Worm (Caenorhabditis elegans): ENCODE data around the gene Y94H6A.5.
A peak's percentile ranks its signal among the peaks of the same experiment; 100 is the strongest.
"Not testable (repeated sequence)": the region's sequence is repeated elsewhere in the genome, so short reads cannot be mapped to it uniquely, and the experiment has no call there.

Y94H6A.5 gene

DNA sequence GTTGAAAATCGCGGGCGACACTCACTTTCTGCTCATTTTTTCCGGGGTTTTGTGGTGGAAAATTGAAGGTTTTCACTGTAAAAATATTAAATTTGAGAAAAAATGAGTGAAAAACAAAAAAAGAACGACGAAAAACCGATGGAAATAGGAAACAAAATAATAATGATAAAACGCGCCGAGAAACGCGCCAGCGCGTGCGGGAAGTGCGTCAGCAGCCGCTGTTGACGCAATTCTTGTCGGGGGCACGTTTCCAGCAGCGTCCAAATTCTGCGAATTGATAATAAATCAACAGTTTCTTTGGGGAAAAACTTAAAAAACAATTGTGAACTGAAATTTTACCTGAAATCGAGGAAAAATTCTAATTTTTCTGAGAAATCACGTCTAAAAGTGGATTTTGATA, 22.0 kb upstream of the Y94H6A.5 start, which contains the start of gene ubxn-2 (continued):
- TF ChIP-seq K11D2.4 (GFP tag; IDR thresholded peaks at IDR 0.05), result peak; percentile 71
- peak; percentile 79 for TF ChIP-seq lin-54 (GFP tag; optimal IDR thresholded peaks at IDR 0.05)
- TF ChIP-seq attf-5 (GFP tag; optimal IDR thresholded peaks at IDR 0.05), result peak; percentile 64
- TF ChIP-seq C17E4.6 (GFP tag; IDR thresholded peaks at IDR 0.05), result no peak
- TF ChIP-seq egrh-3 (GFP tag; IDR thresholded peaks at IDR 0.05), result no peak
- peak; percentile 48 for TF ChIP-seq dpl-1 (GFP tag; optimal IDR thresholded peaks at IDR 0.05)
- no peak for TF ChIP-seq F55B11.4 (tag; optimal IDR thresholded peaks at IDR 0.05; ENCODE audit: borderline replicate concordance, insufficient read depth)
- TF ChIP-seq F33H1.4 (GFP tag; IDR thresholded peaks at IDR 0.05), result peak; percentile 65
- no peak for TF ChIP-seq sdz-38 (tag; optimal IDR thresholded peaks at IDR 0.05)
- TF ChIP-seq B0261.1 (tag; optimal IDR thresholded peaks at IDR 0.05), result no peak
- TF ChIP-seq nhr-120 (GFP tag; IDR thresholded peaks at IDR 0.05), result no peak
- no peak for TF ChIP-seq T26A5.8 (tag; optimal IDR thresholded peaks at IDR 0.05)
- no peak for TF ChIP-seq ceh-100 (GFP tag; IDR thresholded peaks at IDR 0.05)
- no peak for TF ChIP-seq aptf-2 (GFP tag; conservative IDR thresholded peaks at IDR 0.05)
- no peak for TF ChIP-seq snpc-1.1 (tag; optimal IDR thresholded peaks at IDR 0.05; ENCODE audit: insufficient read depth)
- peak in 1 of 3 experiments; percentile 70 for TF ChIP-seq lin-35 (GFP tag; optimal IDR thresholded peaks at IDR 0.05)
- no peak for TF ChIP-seq F52B5.7 (tag; optimal IDR thresholded peaks at IDR 0.05)
- TF ChIP-seq ztf-6 (GFP tag; IDR thresholded peaks at IDR 0.05), result no peak
- no peak for TF ChIP-seq mes-4 (tag; optimal IDR thresholded peaks at IDR 0.05)
- no peak for TF ChIP-seq B0019.2 (GFP tag; conservative IDR thresholded peaks at IDR 0.05)
- no peak for TF ChIP-seq him-1 (tag; optimal IDR thresholded peaks at IDR 0.05)
- TF ChIP-seq atf-7 (tag; optimal IDR thresholded peaks at IDR 0.05), result peak; percentile 33
- TF ChIP-seq bed-1 (GFP tag; IDR thresholded peaks at IDR 0.05), result no peak
- TF ChIP-seq Y53F4B.3 (GFP tag; IDR thresholded peaks at IDR 0.05), result no peak
- TF ChIP-seq T07F8.4 (tag; optimal IDR thresholded peaks at IDR 0.05), result no peak
- no peak for TF ChIP-seq unc-62 (GFP tag; optimal IDR thresholded peaks at IDR 0.05)
- TF ChIP-seq hlh-26 (GFP tag; conservative IDR thresholded peaks at IDR 0.05), result no peak
- peak; percentile 51 for TF ChIP-seq hmg-1.2 (GFP tag; IDR thresholded peaks at IDR 0.05)
- no peak for TF ChIP-seq ztf-25 (GFP tag; IDR thresholded peaks at IDR 0.05)
- TF ChIP-seq ztf-18 (tag; optimal IDR thresholded peaks at IDR 0.05), result peak; percentile 96
- TF ChIP-seq nfya-2 (GFP tag; IDR thresholded peaks at IDR 0.05), result no peak
- TF ChIP-seq tbx-9 (tag; optimal IDR thresholded peaks at IDR 0.05; ENCODE audit: borderline replicate concordance), result no peak
- TF ChIP-seq F22D6.2 (tag; optimal IDR thresholded peaks at IDR 0.05), result no peak
- TF ChIP-seq lsl-1 (GFP tag; optimal IDR thresholded peaks at IDR 0.05), result peak; percentile 52
- no peak for TF ChIP-seq ZK185.1 (tag; optimal IDR thresholded peaks at IDR 0.05; ENCODE audit: poor library complexity, severe bottlenecking)
- no peak for TF ChIP-seq nhr-179 (tag; optimal IDR thresholded peaks at IDR 0.05)
- no peak for TF ChIP-seq lir-1 (GFP tag; conservative IDR thresholded peaks at IDR 0.05)
- no peak for TF ChIP-seq egl-18 (GFP tag; IDR thresholded peaks at IDR 0.05)
- no peak for TF ChIP-seq lsy-27 (tag; optimal IDR thresholded peaks at IDR 0.05; ENCODE audit: borderline replicate concordance, insufficient read depth)
- no peak for TF ChIP-seq sptf-2 (GFP tag; optimal IDR thresholded peaks at IDR 0.05)

DNA sequence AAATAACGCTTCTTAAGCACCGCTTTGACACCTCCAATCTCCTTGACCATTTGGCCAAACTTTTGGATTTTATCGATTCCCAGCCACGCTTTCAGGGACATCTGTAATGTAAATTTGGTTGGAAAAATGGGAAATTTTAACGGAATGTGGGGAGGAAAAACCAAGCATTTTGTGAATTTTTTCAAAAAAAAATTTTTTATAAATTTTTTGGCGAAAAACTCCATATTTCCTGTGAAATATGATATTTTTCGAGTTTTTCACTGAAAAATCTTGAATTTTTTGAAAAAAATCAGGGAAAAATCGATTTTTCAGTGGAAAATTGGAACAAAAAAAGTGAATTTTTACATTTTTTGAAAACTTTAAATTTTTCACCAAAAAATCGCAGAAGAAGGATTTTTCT, 16.0 kb upstream of the Y94H6A.5 start, which contains the start of gene ndua-12:
ndua-12 (minus strand) TSS at position 101 of the 400 bp plus-strand sequence.
- TF ChIP-seq hmg-1.2 (GFP tag; IDR thresholded peaks at IDR 0.05); F52B5.7 (tag; optimal IDR thresholded peaks at IDR 0.05); nhr-179 (tag; optimal IDR thresholded peaks at IDR 0.05): not testable (repeated sequence)

All from whole organism, young adult.